Worm (Caenorhabditis elegans) whole organism, L1 larva: ENCODE data around the gene aqp-2.

Source experiments
- aly-2 ChIP-seq: fragments of 150-350 bp; optimal IDR thresholded peaks from 2 replicates; lab custom pipeline; 2014; ENCODE audit warnings: missing biosample characterization, missing genetic modification characterization
- ama-1 ChIP-seq: fragments of 150-350 bp; optimal IDR thresholded peaks from 2 replicates; lab custom pipeline; 2014
- elt-2 ChIP-seq: sonication (generic microtip); optimal IDR thresholded peaks from 2 replicates; lab custom pipeline; 2016; ENCODE audit warnings: missing genetic modification characterization, mild to moderate bottlenecking, inconsistent platforms, missing compliant biosample characterization, missing genetic modification reagents
- fkh-10 ChIP-seq: sonication (generic microtip); optimal IDR thresholded peaks from 2 replicates; lab custom pipeline; 2017; ENCODE audit warnings: missing biosample characterization, missing genetic modification reagents, missing genetic modification characterization
- fkh-8 ChIP-seq: sonication (generic microtip); optimal IDR thresholded peaks from 2 replicates; lab custom pipeline; 2016; ENCODE audit warnings: mild to moderate bottlenecking, missing genetic modification characterization, missing compliant biosample characterization
- lin-15B ChIP-seq: fragments of 150-350 bp; sonication (generic microtip); optimal IDR thresholded peaks from 3 replicates; lab custom pipeline; 2014; ENCODE audit warnings: missing biosample characterization, missing genetic modification characterization
- nhr-11 ChIP-seq: fragments of 150-350 bp; optimal IDR thresholded peaks from 2 replicates; lab custom pipeline; 2014; ENCODE audit warnings: missing biosample characterization, missing genetic modification characterization
- nhr-28 ChIP-seq: fragments of 150-350 bp; optimal IDR thresholded peaks from 2 replicates; lab custom pipeline; 2014; ENCODE audit warnings: missing biosample characterization, missing genetic modification characterization
- nhr-84 ChIP-seq: sonication (generic microtip); optimal IDR thresholded peaks from 2 replicates; lab custom pipeline; 2017; ENCODE audit warnings: missing biosample characterization, missing genetic modification characterization
- sup-37 ChIP-seq: fragments of 200-800 bp; sonication (Bioruptor generic); optimal IDR thresholded peaks from 2 replicates; lab custom pipeline; 2018; ENCODE audit warnings: mild to moderate bottlenecking, missing genetic modification characterization, missing compliant biosample characterization
- tlp-1 ChIP-seq: fragments of 150-350 bp; optimal IDR thresholded peaks from 2 replicates; lab custom pipeline; 2014; ENCODE audit warnings: missing biosample characterization, missing genetic modification characterization
- unc-62 ChIP-seq: fragments of 150-350 bp; optimal IDR thresholded peaks from 2 replicates; lab custom pipeline; 2014; ENCODE audit warnings: missing biosample characterization, missing genetic modification reagents, missing genetic modification characterization
- unc-86 ChIP-seq: sonication (generic microtip); optimal IDR thresholded peaks from 2 replicates; lab custom pipeline; 2016; ENCODE audit warnings: missing genetic modification characterization, missing compliant biosample characterization
- ztf-4 ChIP-seq: fragments of 150-350 bp; optimal IDR thresholded peaks from 2 replicates; lab custom pipeline; 2014; ENCODE audit warnings: missing biosample characterization, missing genetic modification characterization

ce11 chrII:9236283-9236682 lies 25.5 kb downstream of the aqp-2 start, which contains the start of gene T26C5.3:
- TF ChIP-seq tlp-1, result no peak
- no peak for TF ChIP-seq fkh-10 (GFP tag; lab: Kevin White, UChicago)
- no peak for TF ChIP-seq aly-2 (tag; lab: Kevin White, UChicago)
- TF ChIP-seq ztf-4 (tag; lab: Kevin White, UChicago), result no peak
- no peak for TF ChIP-seq sup-37 (GFP tag; lab: Kevin White, UChicago)
- TF ChIP-seq elt-2 (tag; lab: Kevin White, UChicago), result no peak
- TF ChIP-seq ama-1 (lab: Kevin White, UChicago), result no peak
- no peak for TF ChIP-seq nhr-28
- no peak for TF ChIP-seq unc-62
- no peak for TF ChIP-seq nhr-84
- TF ChIP-seq fkh-8 (tag; lab: Kevin White, UChicago), result no peak
- TF ChIP-seq unc-86 (tag; lab: Kevin White, UChicago), result no peak
- TF ChIP-seq nhr-11 (tag; lab: Kevin White, UChicago), result no peak
- TF ChIP-seq lin-15B (tag; lab: Kevin White, UChicago), result no peak
